Worm (Caenorhabditis elegans) whole organism, early embryonic: ENCODE results near the gene lin-5.
A peak's percentile ranks its signal among the peaks of the same experiment; 100 is the strongest.

ENCODE experiments used
- B0310.2 ChIP-seq: sonication (generic microtip); optimal IDR thresholded peaks from 2 replicates; lab custom pipeline; 2016; ENCODE audit warnings: mild to moderate bottlenecking, missing genetic modification characterization, missing compliant biosample characterization
- F13C5.2 ChIP-seq: sonication (generic microtip); optimal IDR thresholded peaks from 2 replicates; lab custom pipeline; 2017; ENCODE audit warnings: mild to moderate bottlenecking, missing genetic modification characterization, inconsistent platforms, missing compliant biosample characterization
- aly-1 ChIP-seq: sonication (generic microtip); optimal IDR thresholded peaks from 2 replicates; lab custom pipeline; 2016; ENCODE audit warnings: missing genetic modification characterization, missing compliant biosample characterization
- ama-1 ChIP-seq: fragments of 150-350 bp; optimal IDR thresholded peaks from 2 replicates; lab custom pipeline; 2014
- ceh-13 ChIP-seq: fragments of 200-800 bp; sonication (Bioruptor generic); optimal IDR thresholded peaks from 2 replicates; lab custom pipeline; 2018; ENCODE audit warnings: mild to moderate bottlenecking, missing genetic modification characterization, missing compliant biosample characterization
- ceh-36 ChIP-seq: sonication (generic microtip); optimal IDR thresholded peaks from 2 replicates; lab custom pipeline; 2016; ENCODE audit warnings: missing genetic modification characterization, inconsistent platforms, missing compliant biosample characterization
- ets-7 ChIP-seq: sonication (generic microtip); optimal IDR thresholded peaks from 2 replicates; lab custom pipeline; 2016; ENCODE audit warnings: missing genotype, missing genetic modification characterization, missing compliant biosample characterization
- flt-1 ChIP-seq: fragments of 200-800 bp; sonication (Bioruptor generic); IDR thresholded peaks from 2 replicates; pipeline ENCODE4 v1.3.6; 2022; ENCODE audit warnings: missing genetic modification characterization, missing compliant biosample characterization
- hmbx-1 ChIP-seq: sonication (generic microtip); optimal IDR thresholded peaks from 2 replicates; lab custom pipeline; 2016; ENCODE audit warnings: mild to moderate bottlenecking, missing genetic modification characterization, missing compliant biosample characterization
- hmg-4 ChIP-seq: fragments of 200-800 bp; sonication (Bioruptor generic); optimal IDR thresholded peaks from 2 replicates; lab custom pipeline; 2018; ENCODE audit warnings: mild to moderate bottlenecking, missing genetic modification characterization, missing compliant biosample characterization
- hnd-1 ChIP-seq: sonication (generic microtip); optimal IDR thresholded peaks from 2 replicates; lab custom pipeline; 2016; ENCODE audit warnings: missing genetic modification characterization, missing compliant biosample characterization
- pes-1 ChIP-seq: fragments of 200-800 bp; sonication (Bioruptor generic); IDR thresholded peaks from 2 replicates; pipeline ENCODE4 v1.3.6; 2022; ENCODE audit warnings: missing genetic modification reagents, missing genetic modification characterization, missing compliant biosample characterization
- scrt-1 ChIP-seq: fragments of 200-800 bp; sonication (Bioruptor generic); IDR thresholded peaks from 2 replicates; pipeline ENCODE4 v1.3.6; 2022; ENCODE audit warnings: missing genetic modification characterization, missing compliant biosample characterization
- sea-1 ChIP-seq: fragments of 200-800 bp; sonication (Bioruptor generic); conservative IDR thresholded peaks from 2 replicates; pipeline ENCODE4 v1.3.6; 2022; ENCODE audit warnings: missing genetic modification characterization, missing compliant biosample characterization
- tbx-11 ChIP-seq: fragments of 200-800 bp; sonication (Bioruptor generic); IDR thresholded peaks from 2 replicates; pipeline ENCODE4 v1.3.6; 2022; ENCODE audit warnings: missing genetic modification characterization, missing compliant biosample characterization
- tbx-37 ChIP-seq: fragments of 200-800 bp; sonication (Bioruptor generic); conservative IDR thresholded peaks from 2 replicates; pipeline ENCODE4 v1.3.6; 2022; ENCODE audit warnings: missing genetic modification reagents, missing genetic modification characterization, missing compliant biosample characterization
- tra-4 ChIP-seq: sonication (generic microtip); optimal IDR thresholded peaks from 2 replicates; lab custom pipeline; 2017; ENCODE audit warnings: missing genetic modification characterization, missing compliant biosample characterization

The lin-5 gene

ce11 chrII:7850575-7850974, 9.8 kb upstream of the lin-5 start:
- TF ChIP-seq flt-1 (GFP tag; lab: Robert Waterston, UW) (no peak), ceh-13 (GFP tag; lab: Kevin White, UChicago) (no peak), tbx-11 (GFP tag; lab: Robert Waterston, UW) (no peak), pes-1 (GFP tag; lab: Robert Waterston, UW) (no peak)

- TF ChIP-seq ets-7 (tag; lab: Kevin White, UChicago): no peak
- no peak for TF ChIP-seq tra-4
- no peak for TF ChIP-seq hmbx-1 (tag; lab: Kevin White, UChicago)
- TF ChIP-seq hmg-4 (GFP tag; lab: Kevin White, UChicago): no peak
- no peak for TF ChIP-seq aly-1 (tag; lab: Kevin White, UChicago)
- no peak for TF ChIP-seq sea-1 (GFP tag; lab: Robert Waterston, UW)
- no peak for TF ChIP-seq ceh-36 (tag; lab: Kevin White, UChicago)
- TF ChIP-seq F13C5.2: no peak
- TF ChIP-seq tbx-11 (GFP tag; lab: Robert Waterston, UW): no peak
- no peak for TF ChIP-seq tbx-37 (GFP tag; lab: Robert Waterston, UW)
Observed at ce11 chrII:7851480-7851879, 8.9 kb upstream of the lin-5 start.

ce11 chrII:7853679-7854078, 6.7 kb upstream of the lin-5 start, which contains the start of gene T09A5.5:
Gene T09A5.5 (minus strand): TSS chrII:7853779.
- no peak for TF ChIP-seq aly-1 (tag; lab: Kevin White, UChicago)
- TF ChIP-seq hnd-1 (tag; lab: Kevin White, UChicago): no peak
- no peak for TF ChIP-seq scrt-1 (GFP tag; lab: Robert Waterston, UW)
- TF ChIP-seq ets-7 (tag; lab: Kevin White, UChicago): no peak
- TF ChIP-seq hmbx-1 (tag; lab: Kevin White, UChicago): no peak
- no peak for TF ChIP-seq ceh-36 (tag; lab: Kevin White, UChicago)
- no peak for TF ChIP-seq B0310.2 (tag; lab: Kevin White, UChicago)
- TF ChIP-seq tbx-37 (GFP tag; lab: Robert Waterston, UW): no peak
- no peak for TF ChIP-seq hmg-4 (GFP tag; lab: Kevin White, UChicago)
- TF ChIP-seq tbx-11 (GFP tag; lab: Robert Waterston, UW): no peak
- no peak for TF ChIP-seq pes-1 (GFP tag; lab: Robert Waterston, UW)

ce11 chrII:7854942-7855341, 5.4 kb upstream of the lin-5 start, which contains the start of gene mdt-10:
Gene mdt-10 (minus strand): TSS chrII:7855042.
- TF ChIP-seq hmbx-1 (tag; lab: Kevin White, UChicago) (no peak), aly-1 (tag; lab: Kevin White, UChicago) (no peak), flt-1 (GFP tag; lab: Robert Waterston, UW) (no peak), pes-1 (GFP tag; lab: Robert Waterston, UW) (no peak), tbx-37 (GFP tag; lab: Robert Waterston, UW) (no peak), B0310.2 (tag; lab: Kevin White, UChicago) (no peak), ama-1 (no peak)

ce11 chrII:7855619-7856018, 4.8 kb upstream of the lin-5 start, which contains the start of gene mdmh-35:
Gene mdmh-35 (minus strand): TSS chrII:7855719.
- TF ChIP-seq hnd-1 (tag; lab: Kevin White, UChicago) (no peak), flt-1 (GFP tag; lab: Robert Waterston, UW) (no peak), tbx-11 (GFP tag; lab: Robert Waterston, UW) (no peak), tra-4 (no peak), tbx-37 (GFP tag; lab: Robert Waterston, UW) (no peak), ceh-13 (GFP tag; lab: Kevin White, UChicago) (no peak), F13C5.2 (no peak), ets-7 (tag; lab: Kevin White, UChicago) (no peak), ama-1 (no peak), pes-1 (GFP tag; lab: Robert Waterston, UW) (no peak), hmbx-1 (tag; lab: Kevin White, UChicago) (no peak), aly-1 (tag; lab: Kevin White, UChicago) (no peak), ceh-36 (tag; lab: Kevin White, UChicago) (no peak), scrt-1 (GFP tag; lab: Robert Waterston, UW) (no peak), B0310.2 (tag; lab: Kevin White, UChicago) (no peak), sea-1 (GFP tag; lab: Robert Waterston, UW) (no peak), hmg-4 (GFP tag; lab: Kevin White, UChicago) (no peak)

ce11 chrII:7857485-7858010, 2.8 kb upstream of the lin-5 start, which contains the start of the genes cec-3 and T09A5.15:
Gene cec-3 (minus strand): TSS chrII:7857600.
Gene T09A5.15 (plus strand): TSS chrII:7857960.
- TF ChIP-seq ama-1: no peak
- peak; percentile 63 for TF ChIP-seq F13C5.2
- TF ChIP-seq pes-1 (GFP tag; lab: Robert Waterston, UW): no peak
- no peak for TF ChIP-seq ceh-36 (tag; lab: Kevin White, UChicago)
- TF ChIP-seq hnd-1 (tag; lab: Kevin White, UChicago): no peak
- TF ChIP-seq B0310.2 (tag; lab: Kevin White, UChicago): no peak

ce11 chrII:7858101-7858500, 2.3 kb upstream of the lin-5 start, which contains the start of gene sds-22:
Gene sds-22 (plus strand): TSS chrII:7858401.
- no peak for TF ChIP-seq flt-1 (GFP tag; lab: Robert Waterston, UW)
- no peak for TF ChIP-seq hmbx-1 (tag; lab: Kevin White, UChicago)
- no peak for TF ChIP-seq F13C5.2
- no peak for TF ChIP-seq tbx-11 (GFP tag; lab: Robert Waterston, UW)
- no peak for TF ChIP-seq pes-1 (GFP tag; lab: Robert Waterston, UW)
- no peak for TF ChIP-seq tra-4
- TF ChIP-seq ama-1: no peak
